Fruit fly (Drosophila melanogaster): Measurements from ENCODE around the gene Arr2.

- TF ChIP-seq Blimp-1 (GFP tag; optimal IDR thresholded peaks at IDR 0.05) (no peak), fkh (GFP tag; optimal IDR thresholded peaks at IDR 0.05) (no peak), CG6854 (GFP tag; optimal IDR thresholded peaks at IDR 0.05) (no peak), Hr39 (GFP tag; optimal IDR thresholded peaks at IDR 0.05) (no peak), CG8119 (GFP tag; IDR thresholded peaks at IDR 0.05) (no peak), CG11294 (GFP tag; IDR thresholded peaks at IDR 0.05) (no peak), spab (GFP tag; optimal IDR thresholded peaks at IDR 0.05) (no peak), CG9139 (GFP tag; optimal IDR thresholded peaks at IDR 0.05) (no peak), svp (GFP tag) (no peak), CG6792 (GFP tag; optimal IDR thresholded peaks at IDR 0.05) (no peak), CG6808 (GFP tag; optimal IDR thresholded peaks at IDR 0.05) (no peak), lz (GFP tag; optimal IDR thresholded peaks at IDR 0.05) (no peak), dac (GFP tag; optimal IDR thresholded peaks at IDR 0.05) (no peak), Sox102F (GFP tag; optimal IDR thresholded peaks at IDR 0.05) (no peak)
Measured at dm6 chr3L:8648836-8649235, at the start of gene Arr2.

Data from whole organism, prepupa.